Fruit fly (Drosophila melanogaster): ENCODE results near the gene pkm.

pkm gene

DNA sequence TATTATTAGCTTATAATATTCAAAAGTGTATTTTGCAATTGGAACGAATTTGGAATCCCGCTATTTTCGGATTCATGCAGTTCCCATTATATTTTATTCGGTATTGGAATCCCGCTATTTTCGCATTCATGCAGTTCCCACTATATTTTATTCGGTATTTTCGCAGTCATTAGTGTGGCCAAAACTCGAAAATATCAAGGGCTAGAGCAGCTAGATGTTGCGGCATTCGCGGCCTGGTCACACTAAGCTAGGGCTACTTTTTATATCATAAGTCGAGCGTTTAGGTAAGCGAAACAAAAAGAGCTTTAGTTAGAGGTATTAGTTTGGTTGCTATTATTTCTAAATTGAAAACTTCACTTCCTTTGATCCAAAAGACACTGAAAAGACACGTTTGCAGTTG lies 5.1 kb downstream of the pkm start (continued):
- TF ChIP-seq YL-1 (GFP tag; optimal IDR thresholded peaks at IDR 0.05), result peak; percentile 13
- TF ChIP-seq dan (GFP tag; IDR thresholded peaks at IDR 0.05), result no peak
- TF ChIP-seq slp2 (GFP tag; optimal IDR thresholded peaks at IDR 0.05), result no peak
- no peak for TF ChIP-seq CG7963 (GFP tag; IDR thresholded peaks at IDR 0.05; ENCODE audit: partially characterized antibody)
- TF ChIP-seq kni (GFP tag; optimal IDR thresholded peaks at IDR 0.05), result no peak
- peak; percentile 96 for TF ChIP-seq sd (tag; optimal IDR thresholded peaks at IDR 0.05)
- TF ChIP-seq ab (GFP tag; optimal IDR thresholded peaks at IDR 0.05), result no peak
- TF ChIP-seq CG3163 (GFP tag; optimal IDR thresholded peaks at IDR 0.05), result no peak
- TF ChIP-seq CG12769 (tag; optimal IDR thresholded peaks at IDR 0.05), result no peak
- no peak for TF ChIP-seq CG31224 (GFP tag; IDR thresholded peaks at IDR 0.05)
- peak; percentile 41 for TF ChIP-seq Sry-β (GFP tag; optimal IDR thresholded peaks at IDR 0.05)
- peak; percentile 36; the same call in 1 of the 3 replicates for TF ChIP-seq Opbp (GFP tag; IDR thresholded peaks at IDR 0.05; ENCODE audit: partially characterized antibody)
- no peak for TF ChIP-seq Hand (GFP tag; optimal IDR thresholded peaks at IDR 0.05)
- TF ChIP-seq CG4328 (GFP tag; optimal IDR thresholded peaks at IDR 0.05), result no peak
- TF ChIP-seq CTCF (GFP tag; optimal IDR thresholded peaks at IDR 0.05), result peak; percentile 7
- peak in 1 of 2 experiments; percentile 58 for TF ChIP-seq Pdp1 (GFP tag; optimal IDR thresholded peaks at IDR 0.05)
- no peak for TF ChIP-seq CG18262 (tag; optimal IDR thresholded peaks at IDR 0.05)
- no peak for TF ChIP-seq CG14441 (GFP tag; IDR thresholded peaks at IDR 0.05)
- no peak for TF ChIP-seq CG12155 (GFP tag; optimal IDR thresholded peaks at IDR 0.05)
- TF ChIP-seq bbx (GFP tag; IDR thresholded peaks at IDR 0.05; ENCODE audit: partially characterized antibody), result peak; percentile 34; the same call in 1 of the 2 replicates
- TF ChIP-seq ham (GFP tag; IDR thresholded peaks at IDR 0.05), result no peak
- TF ChIP-seq emc (GFP tag; optimal IDR thresholded peaks at IDR 0.05), result no peak
- no peak for TF ChIP-seq klu (GFP tag; IDR thresholded peaks at IDR 0.05)
- peak; percentile 18 for TF ChIP-seq Fer1 (GFP tag; optimal IDR thresholded peaks at IDR 0.05)
- TF ChIP-seq CG17568 (GFP tag; optimal IDR thresholded peaks at IDR 0.05), result no peak
- TF ChIP-seq CG2202 (tag; optimal IDR thresholded peaks at IDR 0.05), result no peak
- peak; percentile 21 for TF ChIP-seq CG2712 (tag; optimal IDR thresholded peaks at IDR 0.05)
- TF ChIP-seq lov (optimal IDR thresholded peaks at IDR 0.05), result no peak
- TF ChIP-seq lov (GFP tag; IDR thresholded peaks at IDR 0.05), result no peak
- TF ChIP-seq CG11723 (GFP tag; optimal IDR thresholded peaks at IDR 0.05), result no peak
- peak; percentile 43 for TF ChIP-seq Dp (GFP tag; optimal IDR thresholded peaks at IDR 0.05)
- TF ChIP-seq stwl (tag; optimal IDR thresholded peaks at IDR 0.05), result peak; percentile 100
- TF ChIP-seq CG16813 (GFP tag; IDR thresholded peaks at IDR 0.05; ENCODE audit: partially characterized antibody), result peak; percentile 45; the same call in 1 of the 3 replicates
- TF ChIP-seq Myb (GFP tag; optimal IDR thresholded peaks at IDR 0.05), result peak; percentile 17
- TF ChIP-seq CG6791 (GFP tag; IDR thresholded peaks at IDR 0.05; ENCODE audit: partially characterized antibody), result peak; percentile 69
- TF ChIP-seq CG3847 (GFP tag; IDR thresholded peaks at IDR 0.05), result peak; percentile 18; the same call in 1 of the 2 replicates
- peak; percentile 92 for TF ChIP-seq CG33213 (GFP tag; optimal IDR thresholded peaks at IDR 0.05)
- TF ChIP-seq zen2 (GFP tag; IDR thresholded peaks at IDR 0.05; ENCODE audit: partially characterized antibody), result peak; percentile 68
- peak; percentile 78 for TF ChIP-seq CG7928 (GFP tag; optimal IDR thresholded peaks at IDR 0.05)
- TF ChIP-seq Dfd (GFP tag; optimal IDR thresholded peaks at IDR 0.05), result no peak
- TF ChIP-seq trem (tag; optimal IDR thresholded peaks at IDR 0.05), result peak; percentile 43
- peak; percentile 45 for TF ChIP-seq MESR4 (GFP tag; optimal IDR thresholded peaks at IDR 0.05)
- TF ChIP-seq Ets97D (GFP tag; optimal IDR thresholded peaks at IDR 0.05), result peak; percentile 68
- peak; percentile 32 for TF ChIP-seq CG15601 (tag; optimal IDR thresholded peaks at IDR 0.05)
- TF ChIP-seq phol (tag; optimal IDR thresholded peaks at IDR 0.05), result peak; percentile 13
- no peak for TF ChIP-seq Dad (GFP tag; optimal IDR thresholded peaks at IDR 0.05)
- TF ChIP-seq nerfin-1 (tag; optimal IDR thresholded peaks at IDR 0.05), result peak; percentile 87
- peak; percentile 75 for TF ChIP-seq pzg (GFP tag; optimal IDR thresholded peaks at IDR 0.05)
- peak; percentile 54 for TF ChIP-seq amos (GFP tag; IDR thresholded peaks at IDR 0.05; ENCODE audit: partially characterized antibody)
- TF ChIP-seq hbn (GFP tag; IDR thresholded peaks at IDR 0.05; ENCODE audit: partially characterized antibody), result peak; percentile 60
